Fruit fly (Drosophila melanogaster) whole organism, pupa: ENCODE measurements around the gene Polr1E.

Experiments used
- CG10348 ChIP-seq: fragments of 200-800 bp; sonication (Bioruptor generic); IDR thresholded peaks from 2 replicates; pipeline ENCODE4 v1.3.6; 2022; ENCODE audit warnings: missing biosample characterization, missing genetic modification characterization
- CG12605 ChIP-seq: fragments of 200-800 bp; sonication (Bioruptor generic); IDR thresholded peaks from 2 replicates; pipeline ENCODE4 v1.3.6; 2022; ENCODE audit warnings: missing biosample characterization, missing genetic modification characterization
- CG13204 ChIP-seq: fragments of 200-800 bp; sonication (Bioruptor generic); optimal IDR thresholded peaks from 2 replicates; lab custom pipeline; 2018; ENCODE audit warnings: missing biosample characterization, mild to moderate bottlenecking, missing genetic modification characterization, moderate library complexity
- CG14655 ChIP-seq: fragments of 200-800 bp; sonication (Bioruptor generic); optimal IDR thresholded peaks from 3 replicates; lab custom pipeline; 2017; ENCODE audit warnings: mild to moderate bottlenecking, missing biosample characterization, missing genetic modification reagents, missing genetic modification characterization
- CG15710 ChIP-seq: fragments of 200-800 bp; sonication (Bioruptor generic); optimal IDR thresholded peaks from 2 replicates; lab custom pipeline; 2018; ENCODE audit warnings: missing biosample characterization, mild to moderate bottlenecking, missing genetic modification characterization, moderate library complexity
- CG17806 ChIP-seq: fragments of 200-800 bp; sonication (Bioruptor generic); optimal IDR thresholded peaks from 2 replicates; lab custom pipeline; 2018; ENCODE audit warnings: missing biosample characterization, mild to moderate bottlenecking, missing genetic modification characterization, moderate library complexity
- CG32121 ChIP-seq: fragments of 200-800 bp; sonication (Bioruptor generic); IDR thresholded peaks from 2 replicates; pipeline ENCODE4 v1.3.6; 2022; ENCODE audit warnings: missing biosample characterization, missing genetic modification characterization
- CG34367 ChIP-seq: fragments of 200-800 bp; sonication (Bioruptor generic); optimal IDR thresholded peaks from 2 replicates; lab custom pipeline; 2018; ENCODE audit warnings: missing biosample characterization, mild to moderate bottlenecking, missing genetic modification characterization
- CG4496 ChIP-seq: fragments of 200-800 bp; sonication (Bioruptor generic); IDR thresholded peaks from 3 replicates; pipeline ENCODE4 v1.3.6; 2022; ENCODE audit warnings: missing biosample characterization, missing genetic modification characterization
- CG8159 ChIP-seq: fragments of 200-800 bp; sonication (Bioruptor generic); optimal IDR thresholded peaks from 3 replicates; lab custom pipeline; 2018; ENCODE audit warnings: missing biosample characterization, mild to moderate bottlenecking, missing genetic modification characterization, moderate library complexity
- CG8301 ChIP-seq: fragments of 200-800 bp; sonication (Bioruptor generic); optimal IDR thresholded peaks from 2 replicates; lab custom pipeline; 2018; ENCODE audit warnings: missing biosample characterization, mild to moderate bottlenecking, missing genetic modification characterization
- CG9948 ChIP-seq: fragments of 200-800 bp; sonication (Bioruptor generic); optimal IDR thresholded peaks from 2 replicates; lab custom pipeline; 2018; ENCODE audit warnings: missing biosample characterization, mild to moderate bottlenecking, missing genetic modification characterization, moderate library complexity
- D1 ChIP-seq: fragments of 200-800 bp; sonication (Bioruptor generic); optimal IDR thresholded peaks from 2 replicates; lab custom pipeline; 2018; ENCODE audit warnings: missing biosample characterization, mild to moderate bottlenecking, missing genetic modification characterization, moderate library complexity
- EcR ChIP-seq: fragments of 200-800 bp; sonication (Bioruptor generic); optimal IDR thresholded peaks from 3 replicates; lab custom pipeline; 2019; ENCODE audit warnings: missing biosample characterization, missing genetic modification characterization, mild to moderate bottlenecking, moderate library complexity, missing genetic modification reagents
- Ets98B ChIP-seq: fragments of 200-800 bp; sonication (Bioruptor generic); IDR thresholded peaks from 2 replicates; pipeline ENCODE4 v1.3.6; 2022; ENCODE audit warnings: missing biosample characterization, missing genetic modification characterization
- Pif1A ChIP-seq: fragments of 200-800 bp; sonication (Bioruptor generic); optimal IDR thresholded peaks from 3 replicates; lab custom pipeline; 2016; ENCODE audit warnings: missing biosample characterization, missing genetic modification characterization
- Pif1B ChIP-seq: fragments of 200-800 bp; sonication (Bioruptor generic); optimal IDR thresholded peaks from 3 replicates; lab custom pipeline; 2016; ENCODE audit warnings: missing biosample characterization, missing genetic modification characterization
- Snoo ChIP-seq: fragments of 200-800 bp; sonication (Bioruptor generic); optimal IDR thresholded peaks from 3 replicates; lab custom pipeline; 2017; ENCODE audit warnings: missing biosample characterization, mild to moderate bottlenecking, missing genetic modification characterization, inconsistent platforms
- fd96Ca ChIP-seq: fragments of 200-800 bp; sonication (Bioruptor generic); IDR thresholded peaks from 3 replicates; pipeline ENCODE4 v1.3.6; 2022; ENCODE audit warnings: missing biosample characterization, missing genetic modification characterization
- gl ChIP-seq: fragments of 200-800 bp; sonication (Bioruptor generic); optimal IDR thresholded peaks from 2 replicates; lab custom pipeline; 2018; ENCODE audit warnings: missing biosample characterization, mild to moderate bottlenecking, missing genetic modification characterization
- rn ChIP-seq: fragments of 200-800 bp; sonication (Bioruptor generic); IDR thresholded peaks from 2 replicates; pipeline ENCODE4 v1.3.6; 2022; ENCODE audit warnings: missing biosample characterization, missing genetic modification characterization

Polr1E gene

DNA sequence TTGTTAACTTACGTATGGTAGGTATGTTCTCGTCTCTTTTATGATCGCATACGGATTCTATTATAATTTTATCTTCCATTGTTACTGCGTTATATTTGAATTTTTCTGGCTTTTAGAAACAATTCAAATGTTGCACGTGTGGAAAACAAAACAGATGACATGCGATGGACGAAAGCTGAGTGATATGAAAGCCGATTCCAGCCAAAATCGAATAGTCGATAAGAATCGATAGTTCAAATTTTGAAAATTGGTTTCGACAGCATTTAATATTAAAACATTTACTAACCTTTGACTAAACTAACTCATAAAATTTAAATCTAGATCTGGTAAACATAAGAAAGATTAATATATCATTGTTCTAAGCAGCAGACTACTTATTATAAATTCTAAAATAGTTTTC lies at the start of gene Polr1E:
Gene Polr1E, minus strand, starts transcription at position 160 of the 400 bp plus-strand sequence.
- TF ChIP-seq D1 (tag; lab: Kevin White, UChicago) (peak; percentile 76), gl (tag; lab: Kevin White, UChicago) (no peak), fd96Ca (GFP tag; lab: Robert Waterston, UW) (no peak)
- TF ChIP-seq, all 21 proteins: peak for 1

- TF ChIP-seq CG34367 (tag; lab: Kevin White, UChicago), result no peak
- no peak for TF ChIP-seq Pif1B
- no peak for TF ChIP-seq EcR
- no peak for TF ChIP-seq CG17806 (tag; lab: Kevin White, UChicago)
- TF ChIP-seq CG8159, result no peak
- TF ChIP-seq D1 (tag; lab: Kevin White, UChicago), result no peak
- no peak for TF ChIP-seq CG10348 (GFP tag; lab: Robert Waterston, UW)
- no peak for TF ChIP-seq CG8301 (tag; lab: Kevin White, UChicago)
- no peak for TF ChIP-seq CG14655 (GFP tag; lab: Kevin White, UChicago)
- TF ChIP-seq CG15710 (tag; lab: Kevin White, UChicago), result no peak
- TF ChIP-seq CG9948, result no peak
- no peak for TF ChIP-seq CG12605 (GFP tag; lab: Robert Waterston, UW)
- TF ChIP-seq rn (GFP tag; lab: Robert Waterston, UW), result no peak
- no peak for TF ChIP-seq Ets98B (GFP tag; lab: Robert Waterston, UW)
- TF ChIP-seq CG4496 (GFP tag; lab: Robert Waterston, UW), result no peak
- TF ChIP-seq, all 21 proteins: peak for 0
Measured at dm6 chr3R:18338493-18338892, 37.0 kb upstream of the Polr1E start.

DNA sequence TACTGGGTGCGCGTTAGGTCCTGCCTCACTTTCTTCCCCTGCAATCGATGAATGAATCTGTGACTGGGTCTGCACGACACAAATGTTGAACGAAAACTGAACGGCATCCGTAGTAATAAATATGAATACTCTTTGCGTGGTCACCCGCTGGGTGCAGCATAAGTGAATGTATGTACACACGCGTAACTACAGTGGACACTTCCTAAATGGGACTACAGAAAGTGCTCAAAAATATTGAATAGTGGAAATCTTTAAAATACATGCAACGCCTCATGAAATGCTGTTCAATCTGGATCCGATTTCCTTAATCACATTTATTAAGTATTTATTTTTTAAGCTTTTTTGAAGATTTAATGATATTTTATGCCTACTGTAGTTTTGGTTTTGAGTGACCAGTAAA lies 27.3 kb upstream of the Polr1E start, which contains the start of gene naz:
Gene naz, minus strand, starts transcription at position 101 of the 400 bp plus-strand sequence.
- TF ChIP-seq CG14655 (GFP tag; lab: Kevin White, UChicago), result peak; percentile 5
- TF ChIP-seq CG32121 (GFP tag; lab: Robert Waterston, UW), result no peak

DNA sequence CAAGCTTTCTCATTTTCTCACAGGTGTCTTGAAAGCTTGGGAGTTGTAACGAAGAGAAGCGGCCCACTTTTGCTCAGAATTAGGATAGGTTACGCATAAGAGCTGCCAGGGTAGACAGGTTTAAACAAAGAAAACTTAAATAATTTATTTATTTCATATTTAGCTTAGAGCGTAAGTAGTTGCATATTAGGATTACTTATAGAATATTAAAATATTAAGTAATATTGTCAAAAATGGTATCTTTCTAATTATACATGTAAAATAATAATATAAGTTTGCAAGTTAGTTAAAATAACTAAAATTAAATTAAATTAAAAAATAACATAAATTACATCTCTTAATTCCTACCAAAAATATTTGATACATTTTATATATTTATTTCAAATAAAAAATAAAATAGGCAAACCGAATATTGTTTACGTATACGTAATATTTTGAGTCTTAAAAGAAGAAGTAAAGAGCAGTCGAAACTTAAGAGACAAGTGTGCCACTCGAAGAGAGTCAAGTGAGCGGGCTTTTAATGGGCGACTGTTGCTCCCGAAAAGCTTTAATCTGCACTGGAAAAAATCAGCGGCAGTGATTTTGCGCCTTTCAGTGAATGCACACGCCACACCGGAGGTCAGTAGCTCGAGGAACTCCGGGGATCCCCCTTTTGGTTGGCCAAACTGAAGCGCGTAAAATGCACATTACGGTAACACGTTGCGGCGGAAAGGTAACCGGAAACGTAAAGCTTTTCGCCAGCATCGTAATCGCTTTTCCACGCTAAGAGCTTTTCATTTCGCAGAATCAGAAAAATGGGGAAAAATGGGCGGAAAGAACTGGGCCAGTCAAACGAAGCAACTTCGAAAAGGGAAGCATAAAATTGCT lies 13.5 kb upstream of the Polr1E start:
- TF ChIP-seq Pif1A (no peak), CG34367 (tag; lab: Kevin White, UChicago) (no peak), CG12605 (GFP tag; lab: Robert Waterston, UW) (no peak), CG17806 (tag; lab: Kevin White, UChicago) (no peak), D1 (tag; lab: Kevin White, UChicago) (no peak), CG8301 (tag; lab: Kevin White, UChicago) (no peak), EcR (peak; percentile 15), rn (GFP tag; lab: Robert Waterston, UW) (no peak), CG32121 (GFP tag; lab: Robert Waterston, UW) (peak; percentile 66), Pif1B (no peak), Snoo (tag; lab: Kevin White, UChicago) (no peak), CG14655 (GFP tag; lab: Kevin White, UChicago) (no peak), fd96Ca (GFP tag; lab: Robert Waterston, UW) (peak; percentile 64; the same call in 1 of the 3 replicates), gl (tag; lab: Kevin White, UChicago) (no peak), CG15710 (tag; lab: Kevin White, UChicago) (no peak), CG13204 (GFP tag; lab: Kevin White, UChicago) (no peak), CG8159 (no peak), CG10348 (GFP tag; lab: Robert Waterston, UW) (no peak), CG4496 (GFP tag; lab: Robert Waterston, UW) (peak; percentile 73), CG9948 (no peak), Ets98B (GFP tag; lab: Robert Waterston, UW) (peak; percentile 55)

DNA sequence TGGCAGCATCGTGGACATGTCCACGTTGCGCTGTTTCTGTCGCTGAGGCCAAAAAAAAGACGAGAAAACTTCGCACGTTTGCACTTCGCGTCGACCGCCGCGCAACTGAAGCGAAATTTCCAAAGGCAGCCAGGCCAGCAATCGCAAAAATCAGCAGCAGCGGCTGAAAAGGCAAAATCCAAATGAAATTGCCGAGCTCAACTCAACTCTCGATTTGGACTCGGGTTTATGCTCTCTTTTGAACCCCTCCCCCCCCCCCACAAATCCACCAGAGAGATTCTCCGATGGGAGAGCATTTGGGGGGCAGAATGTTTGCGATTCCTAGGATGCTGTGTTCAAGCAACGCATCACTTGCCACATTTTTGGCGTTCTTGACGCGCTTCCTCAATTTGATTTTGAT lies 12.8 kb upstream of the Polr1E start, which contains the start of gene PKD:
Gene PKD, minus strand, starts transcription at position 88 of the 400 bp plus-strand sequence.
- TF ChIP-seq gl (tag; lab: Kevin White, UChicago) (peak; percentile 14), CG14655 (GFP tag; lab: Kevin White, UChicago) (no peak), CG4496 (GFP tag; lab: Robert Waterston, UW) (peak; percentile 77), Ets98B (GFP tag; lab: Robert Waterston, UW) (peak; percentile 15; the same call in 1 of the 2 replicates), Snoo (tag; lab: Kevin White, UChicago) (no peak), CG17806 (tag; lab: Kevin White, UChicago) (no peak), D1 (tag; lab: Kevin White, UChicago) (no peak), CG13204 (GFP tag; lab: Kevin White, UChicago) (no peak), CG9948 (no peak), Pif1A (no peak), CG32121 (GFP tag; lab: Robert Waterston, UW) (no peak), rn (GFP tag; lab: Robert Waterston, UW) (no peak), CG34367 (tag; lab: Kevin White, UChicago) (no peak), Pif1B (no peak), CG10348 (GFP tag; lab: Robert Waterston, UW) (no peak), EcR (no peak), CG8301 (tag; lab: Kevin White, UChicago) (no peak), CG8159 (no peak), fd96Ca (GFP tag; lab: Robert Waterston, UW) (no peak; the same call in 2 of the 3 replicates), CG12605 (GFP tag; lab: Robert Waterston, UW) (peak; percentile 26; the same call in 1 of the 2 replicates), CG15710 (tag; lab: Kevin White, UChicago) (no peak)
